Worm (Caenorhabditis elegans): ENCODE data around the gene sqt-3.
A peak's percentile ranks its signal among the peaks of the same experiment; 100 is the strongest.

sqt-3 gene

DNA sequence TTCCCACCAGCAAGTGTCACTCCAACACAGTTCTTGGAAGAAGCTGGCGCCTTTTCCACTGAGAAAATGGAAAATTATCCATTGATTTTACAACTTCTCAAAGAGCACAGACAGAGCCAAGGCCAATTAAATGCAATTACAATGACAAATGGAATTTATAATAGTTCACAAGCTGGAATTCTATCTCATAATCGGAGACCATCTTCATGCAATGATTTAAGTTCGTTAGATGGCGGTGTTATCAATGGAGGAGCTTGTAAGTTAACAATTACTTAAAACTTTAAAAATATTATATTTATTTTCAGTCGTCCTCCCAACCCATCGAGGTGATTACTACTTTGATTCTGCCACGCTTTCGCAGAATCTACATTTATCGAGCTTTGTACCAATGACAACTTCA, 46.9 kb upstream of the sqt-3 start:
- TF ChIP-seq ztf-1 (GFP tag; conservative IDR thresholded peaks at IDR 0.05) (no peak), nhr-10 (tag; optimal IDR thresholded peaks at IDR 0.05) (no peak), ama-1 (optimal IDR thresholded peaks at IDR 0.05) (no peak), peb-1 (tag; optimal IDR thresholded peaks at IDR 0.05) (no peak), nhr-12 (tag; optimal IDR thresholded peaks at IDR 0.05) (no peak), unc-62 (GFP tag; optimal IDR thresholded peaks at IDR 0.05) (no peak)

ce11 chrV:12307011-12307540, 45.5 kb upstream of the sqt-3 start, which contains the start of gene srg-45:
Gene srg-45, plus strand, starts transcription at chrV:12307490.
- TF ChIP-seq aly-2 (tag; optimal IDR thresholded peaks at IDR 0.05) = no peak
- TF ChIP-seq nhr-11 (tag; optimal IDR thresholded peaks at IDR 0.05) = no peak
- TF ChIP-seq nhr-237 (tag; optimal IDR thresholded peaks at IDR 0.05) = no peak
- TF ChIP-seq nhr-25 (tag; optimal IDR thresholded peaks at IDR 0.05) = peak; percentile 9
- TF ChIP-seq dmd-4 (tag; optimal IDR thresholded peaks at IDR 0.05) = no peak
- peak; percentile 20 for TF ChIP-seq ama-1 (optimal IDR thresholded peaks at IDR 0.05)
- no peak for TF ChIP-seq gmeb-1 (tag; optimal IDR thresholded peaks at IDR 0.05)

DNA sequence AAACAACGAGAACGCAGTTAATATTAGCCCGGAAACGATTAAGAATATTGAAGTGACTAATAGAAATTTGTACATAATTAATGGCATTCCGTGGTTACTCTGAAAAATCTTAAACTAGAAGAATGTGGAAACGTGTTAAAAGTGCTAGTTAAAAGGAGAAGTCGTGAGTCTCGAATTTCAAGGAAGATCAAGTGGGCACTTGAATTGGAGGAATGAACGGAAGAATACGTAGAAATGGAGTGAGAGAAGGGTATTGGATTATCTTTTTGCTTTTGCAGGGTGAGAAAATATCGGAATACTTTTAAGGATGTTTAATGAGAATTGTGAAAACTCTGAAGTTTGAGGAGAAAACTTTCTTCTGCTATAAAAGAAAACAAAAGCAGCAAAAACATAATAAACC, 42.3 kb upstream of the sqt-3 start, which contains the start of gene hpo-30:
TSS of gene hpo-30 (minus strand) at position 101 of the 400 bp plus-strand sequence.
- TF ChIP-seq elt-3 (tag; optimal IDR thresholded peaks at IDR 0.05) (no peak), lsy-2 (tag; optimal IDR thresholded peaks at IDR 0.05) (no peak), R02D3.7 (tag; optimal IDR thresholded peaks at IDR 0.05) (no peak), nhr-129 (tag; optimal IDR thresholded peaks at IDR 0.05) (no peak), nhr-21 (tag; optimal IDR thresholded peaks at IDR 0.05) (no peak), C34F6.9 (tag; optimal IDR thresholded peaks at IDR 0.05) (no peak), aly-2 (tag; optimal IDR thresholded peaks at IDR 0.05) (no peak), nhr-11 (tag; optimal IDR thresholded peaks at IDR 0.05) (no peak), lin-39 (tag; optimal IDR thresholded peaks at IDR 0.05) (no peak), unc-62 (GFP tag; optimal IDR thresholded peaks at IDR 0.05) (no peak), ceh-16 (tag; optimal IDR thresholded peaks at IDR 0.05) (no peak), fos-1 (tag; optimal IDR thresholded peaks at IDR 0.05) (no peak), nhr-25 (tag; optimal IDR thresholded peaks at IDR 0.05) (no peak), nhr-237 (tag; optimal IDR thresholded peaks at IDR 0.05) (no peak), sem-4 (tag; optimal IDR thresholded peaks at IDR 0.05) (no peak), zag-1 (tag; optimal IDR thresholded peaks at IDR 0.05) (no peak)

DNA sequence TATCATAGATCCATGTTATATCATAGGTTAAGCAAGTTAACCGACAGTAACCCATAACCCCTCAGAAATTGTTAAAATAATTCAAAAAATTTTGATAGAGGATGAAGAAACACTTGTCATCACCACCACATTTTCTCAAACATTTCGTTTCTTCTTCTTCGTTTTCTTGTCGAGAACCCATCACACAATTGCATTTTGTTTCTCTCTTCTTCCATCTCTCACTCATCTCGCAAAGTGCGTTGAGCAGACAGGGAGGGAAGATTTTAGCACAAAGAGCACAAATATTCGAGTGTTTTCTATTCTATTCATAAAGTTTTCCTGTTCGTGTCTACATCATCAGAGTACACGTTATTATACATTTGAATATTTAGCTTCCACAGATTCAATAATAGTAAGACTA, 38.1 kb upstream of the sqt-3 start:
- TF ChIP-seq lsy-2 (tag; optimal IDR thresholded peaks at IDR 0.05) (peak in 1 of 2 experiments; percentile 38), nhr-129 (tag; optimal IDR thresholded peaks at IDR 0.05) (peak; percentile 18), zag-1 (tag; optimal IDR thresholded peaks at IDR 0.05) (peak; percentile 33), lin-11 (tag; optimal IDR thresholded peaks at IDR 0.05) (no peak), unc-55 (GFP tag; optimal IDR thresholded peaks at IDR 0.05) (peak; percentile 54), ceh-16 (tag; optimal IDR thresholded peaks at IDR 0.05) (no peak), C34F6.9 (tag; optimal IDR thresholded peaks at IDR 0.05) (peak; percentile 41)

- TF ChIP-seq ztf-11 (tag; optimal IDR thresholded peaks at IDR 0.05) (no peak), fos-1 (tag; optimal IDR thresholded peaks at IDR 0.05) (no peak), unc-62 (GFP tag; optimal IDR thresholded peaks at IDR 0.05) (no peak), nhr-11 (tag; optimal IDR thresholded peaks at IDR 0.05) (no peak), ztf-4 (tag; optimal IDR thresholded peaks at IDR 0.05) (no peak), sma-3 (GFP tag; optimal IDR thresholded peaks at IDR 0.05) (no peak), mbf-1 (tag; optimal IDR thresholded peaks at IDR 0.05) (no peak), snpc-4 (tag; optimal IDR thresholded peaks at IDR 0.05) (no peak), ztf-1 (GFP tag; conservative IDR thresholded peaks at IDR 0.05) (no peak)
These were observed 36.5 kb upstream of the sqt-3 start for ce11 chrV:12316076-12316475.

ce11 chrV:12317080-12317479, 35.5 kb upstream of the sqt-3 start, which contains the start of gene R04F11.3:
Gene R04F11.3, minus strand, starts transcription at chrV:12317180.
- no peak for TF ChIP-seq alr-1 (tag; optimal IDR thresholded peaks at IDR 0.05)
- no peak for TF ChIP-seq unc-55 (GFP tag; optimal IDR thresholded peaks at IDR 0.05)
- no peak for TF ChIP-seq dmd-4 (tag; optimal IDR thresholded peaks at IDR 0.05)
- TF ChIP-seq zag-1 (tag; optimal IDR thresholded peaks at IDR 0.05) = no peak
- TF ChIP-seq lin-39 (tag; optimal IDR thresholded peaks at IDR 0.05) = no peak
- TF ChIP-seq elt-3 (tag; optimal IDR thresholded peaks at IDR 0.05) = no peak
- no peak for TF ChIP-seq nhr-6 (tag; optimal IDR thresholded peaks at IDR 0.05)
- TF ChIP-seq ceh-16 (tag; optimal IDR thresholded peaks at IDR 0.05) = no peak
- no peak for TF ChIP-seq elt-1 (tag; optimal IDR thresholded peaks at IDR 0.05)
- TF ChIP-seq lin-13 (GFP tag; optimal IDR thresholded peaks at IDR 0.05) = no peak
- TF ChIP-seq nhr-21 (tag; optimal IDR thresholded peaks at IDR 0.05) = no peak
- TF ChIP-seq blmp-1 (tag; optimal IDR thresholded peaks at IDR 0.05; ENCODE audit: insufficient read depth) = no peak
- no peak for TF ChIP-seq nhr-10 (tag; optimal IDR thresholded peaks at IDR 0.05)
- no peak for TF ChIP-seq nhr-77 (tag; optimal IDR thresholded peaks at IDR 0.05)
- no peak for TF ChIP-seq unc-62 (GFP tag; optimal IDR thresholded peaks at IDR 0.05)

Data from whole organism, L2 larva.